Worm (Caenorhabditis elegans) whole organism, late embryonic: ENCODE measurements around the gene R05G6.5.

Experiments
- F13H6.1 ChIP-seq: sonication (generic microtip); optimal IDR thresholded peaks from 2 replicates; lab custom pipeline; 2016; ENCODE audit warnings: missing genetic modification characterization, missing compliant biosample characterization
- T23F11.4 ChIP-seq: fragments of 200-800 bp; sonication (Bioruptor generic); optimal IDR thresholded peaks from 2 replicates; lab custom pipeline; 2018; ENCODE audit warnings: mild to moderate bottlenecking, missing genetic modification characterization, missing compliant biosample characterization
- pat-9 ChIP-seq: fragments of 200-800 bp; sonication (Bioruptor generic); optimal IDR thresholded peaks from 2 replicates; lab custom pipeline; 2018; ENCODE audit warnings: mild to moderate bottlenecking, missing genetic modification characterization, moderate library complexity, missing compliant biosample characterization

DNA sequence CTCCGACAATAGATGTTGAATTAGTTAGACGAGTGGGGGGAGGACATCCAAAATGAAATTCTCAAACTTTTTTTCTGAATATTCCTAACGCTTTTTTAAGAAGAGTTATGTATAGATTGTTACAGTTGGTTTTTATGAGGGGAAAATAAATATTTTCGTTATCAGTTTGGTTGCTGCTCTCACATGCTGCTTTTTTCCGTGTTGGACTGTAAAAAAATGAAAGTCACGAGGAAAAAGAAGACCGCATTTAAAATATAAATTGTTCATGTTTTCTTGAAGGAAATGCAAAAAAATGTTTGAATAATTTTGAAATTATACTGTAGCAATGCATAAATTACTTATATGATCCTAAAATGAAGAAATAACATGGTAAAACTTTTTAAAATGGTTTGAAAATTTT, 12.7 kb downstream of the R05G6.5 start:
- TF ChIP-seq pat-9 (tag; lab: Kevin White, UChicago) (no peak), F13H6.1 (tag; lab: Kevin White, UChicago) (no peak), T23F11.4 (no peak)
